Worm (Caenorhabditis elegans) whole organism, late embryonic: ENCODE measurements around the gene C31E10.11.

Source experiments
- F13H6.1 ChIP-seq: sonication (generic microtip); optimal IDR thresholded peaks from 2 replicates; lab custom pipeline; 2016; ENCODE audit warnings: missing genetic modification characterization, missing compliant biosample characterization
- K09A11.1 ChIP-seq: sonication (generic microtip); optimal IDR thresholded peaks from 2 replicates; lab custom pipeline; 2017; ENCODE audit warnings: antibody characterized with exemption, mild to moderate bottlenecking, missing genetic modification characterization, missing compliant biosample characterization; ENCODE audit not compliant: insufficient read depth
- T23F11.4 ChIP-seq: fragments of 200-800 bp; sonication (Bioruptor generic); optimal IDR thresholded peaks from 2 replicates; lab custom pipeline; 2018; ENCODE audit warnings: mild to moderate bottlenecking, missing genetic modification characterization, missing compliant biosample characterization
- Y22D7AL.16 ChIP-seq: sonication (generic microtip); optimal IDR thresholded peaks from 2 replicates; lab custom pipeline; 2016; ENCODE audit warnings: missing genetic modification characterization, missing compliant biosample characterization
- ahr-1 ChIP-seq: sonication (generic microtip); optimal IDR thresholded peaks from 2 replicates; lab custom pipeline; 2016; ENCODE audit warnings: missing genetic modification characterization, missing compliant biosample characterization
- ceh-24 ChIP-seq: sonication (generic microtip); optimal IDR thresholded peaks from 2 replicates; lab custom pipeline; 2016; ENCODE audit warnings: mild to moderate bottlenecking, missing genetic modification characterization, missing compliant biosample characterization
- ceh-30 ChIP-seq: fragments of 150-350 bp; optimal IDR thresholded peaks from 2 replicates; lab custom pipeline; 2014; ENCODE audit warnings: missing biosample characterization, missing genetic modification characterization
- ceh-31 ChIP-seq: sonication (generic microtip); optimal IDR thresholded peaks from 2 replicates; lab custom pipeline; 2016; ENCODE audit warnings: missing genetic modification characterization, missing compliant biosample characterization
- ceh-34 ChIP-seq: sonication (generic microtip); optimal IDR thresholded peaks from 2 replicates; lab custom pipeline; 2016; ENCODE audit warnings: mild to moderate bottlenecking, missing genetic modification characterization, missing compliant biosample characterization
- ceh-48 ChIP-seq: sonication (generic microtip); optimal IDR thresholded peaks from 2 replicates; lab custom pipeline; 2016; ENCODE audit warnings: missing genetic modification characterization, inconsistent platforms, missing compliant biosample characterization
- dve-1 ChIP-seq: sonication (generic microtip); optimal IDR thresholded peaks from 2 replicates; lab custom pipeline; 2017; ENCODE audit warnings: antibody characterized with exemption, mild to moderate bottlenecking, missing genetic modification characterization, missing compliant biosample characterization
- elt-2 ChIP-seq: sonication (generic microtip); optimal IDR thresholded peaks from 2 replicates; lab custom pipeline; 2016; ENCODE audit warnings: missing genetic modification reagents, missing genetic modification characterization, missing compliant biosample characterization
- elt-4 ChIP-seq: sonication (generic microtip); optimal IDR thresholded peaks from 2 replicates; lab custom pipeline; 2016; ENCODE audit warnings: missing genetic modification characterization, missing compliant biosample characterization
- fax-1 ChIP-seq: sonication (generic microtip); optimal IDR thresholded peaks from 2 replicates; lab custom pipeline; 2016; ENCODE audit warnings: missing genotype, missing genetic modification characterization, missing compliant biosample characterization
- fkh-10 ChIP-seq: fragments of 150-350 bp; optimal IDR thresholded peaks from 2 replicates; lab custom pipeline; 2014; ENCODE audit warnings: missing biosample characterization, missing genetic modification reagents, missing genetic modification characterization
- gmeb-2 ChIP-seq: sonication (generic microtip); optimal IDR thresholded peaks from 2 replicates; lab custom pipeline; 2016; ENCODE audit warnings: missing genetic modification characterization, inconsistent platforms, missing compliant biosample characterization
- hlh-13 ChIP-seq: fragments of 200-800 bp; sonication (Bioruptor generic); optimal IDR thresholded peaks from 2 replicates; lab custom pipeline; 2018; ENCODE audit warnings: mild to moderate bottlenecking, missing genetic modification characterization, missing compliant biosample characterization
- hlh-30 ChIP-seq: sonication (generic microtip); optimal IDR thresholded peaks from 2 replicates; lab custom pipeline; 2017; ENCODE audit warnings: antibody characterized with exemption, missing genetic modification characterization, missing compliant biosample characterization; ENCODE audit not compliant: insufficient read depth
- hlh-6 ChIP-seq: sonication (generic microtip); optimal IDR thresholded peaks from 2 replicates; lab custom pipeline; 2016; ENCODE audit warnings: missing genotype, missing genetic modification characterization, missing compliant biosample characterization
- lim-6 ChIP-seq: sonication (generic microtip); optimal IDR thresholded peaks from 2 replicates; lab custom pipeline; 2016; ENCODE audit warnings: missing genetic modification characterization, missing compliant biosample characterization
- nfya-1 ChIP-seq: sonication (generic microtip); optimal IDR thresholded peaks from 2 replicates; lab custom pipeline; 2017; ENCODE audit warnings: missing genetic modification characterization, mild to moderate bottlenecking, missing compliant biosample characterization, antibody characterized with exemption, moderate library complexity
- nhr-232 ChIP-seq: sonication (generic microtip); optimal IDR thresholded peaks from 2 replicates; lab custom pipeline; 2016; ENCODE audit warnings: missing genetic modification characterization, missing compliant biosample characterization
- npax-4 ChIP-seq: sonication (generic microtip); optimal IDR thresholded peaks from 2 replicates; lab custom pipeline; 2016; ENCODE audit warnings: missing genetic modification characterization, missing compliant biosample characterization
- pros-1 ChIP-seq: fragments of 150-350 bp; optimal IDR thresholded peaks from 2 replicates; lab custom pipeline; 2014; ENCODE audit warnings: missing biosample characterization, missing genetic modification reagents, missing genetic modification characterization
- ref-2 ChIP-seq: sonication (generic microtip); optimal IDR thresholded peaks from 2 replicates; lab custom pipeline; 2016; ENCODE audit warnings: missing genetic modification characterization, missing compliant biosample characterization
- rnt-1 ChIP-seq: sonication (generic microtip); optimal IDR thresholded peaks from 2 replicates; lab custom pipeline; 2016; ENCODE audit warnings: missing genetic modification characterization, missing compliant biosample characterization
- tbx-2 ChIP-seq: sonication (generic microtip); optimal IDR thresholded peaks from 2 replicates; lab custom pipeline; 2016; ENCODE audit warnings: missing genetic modification characterization, missing compliant biosample characterization
- unc-3 ChIP-seq, 2 experiments: fragments of 200-800 bp in 1 of 2; sonication (Bioruptor generic) in 1 of 2; sonication (generic microtip) in 1 of 2; conservative IDR thresholded peaks in 1 of 2; optimal IDR thresholded peaks in 1 of 2; 2 replicates each; pipeline versions ENCODE4 v1.3.6 to Lab custom; 2016 to 2022; ENCODE audit warnings: missing compliant biosample characterization in 2 of 2, missing genetic modification characterization in 2 of 2, missing genetic modification reagents in 1 of 2
- unc-42 ChIP-seq: sonication (generic microtip); optimal IDR thresholded peaks from 2 replicates; lab custom pipeline; 2016; ENCODE audit warnings: missing genotype, missing genetic modification characterization, missing compliant biosample characterization
- unc-55 ChIP-seq: sonication (generic microtip); optimal IDR thresholded peaks from 2 replicates; lab custom pipeline; 2017; ENCODE audit warnings: missing biosample characterization, missing genetic modification reagents, missing genetic modification characterization
- unc-86 ChIP-seq: sonication (generic microtip); optimal IDR thresholded peaks from 2 replicates; lab custom pipeline; 2016; ENCODE audit warnings: missing genetic modification characterization, missing compliant biosample characterization

The C31E10.11 gene

ce11 chrX:14002739-14003138 is 12.2 kb upstream of the C31E10.11 start:
- no peak for TF ChIP-seq F13H6.1 (tag; lab: Kevin White, UChicago)
- no peak for TF ChIP-seq lim-6 (tag; lab: Kevin White, UChicago)
- TF ChIP-seq unc-3 (GFP tag; conservative IDR thresholded peaks at IDR 0.05; lab: Robert Waterston, UW) = no peak
- TF ChIP-seq unc-3 (tag; optimal IDR thresholded peaks at IDR 0.05; lab: Kevin White, UChicago) = no peak
- TF ChIP-seq unc-55 = no peak
- no peak for TF ChIP-seq gmeb-2 (tag; lab: Kevin White, UChicago)
- TF ChIP-seq elt-4 = no peak
- TF ChIP-seq ceh-24 (tag; lab: Kevin White, UChicago) = no peak
- no peak for TF ChIP-seq ceh-30 (tag; lab: Kevin White, UChicago)
- TF ChIP-seq hlh-6 (tag; lab: Kevin White, UChicago) = no peak

ce11 chrX:14001494-14001974 is 11.0 kb upstream of the C31E10.11 start, which contains the start of gene cytb-5.1:
cytb-5.1 (plus strand) TSS chrX:14001924.
- TF ChIP-seq rnt-1 (tag; lab: Kevin White, UChicago) = no peak
- no peak for TF ChIP-seq fkh-10 (GFP tag; lab: Kevin White, UChicago)
- peak; percentile 7 for TF ChIP-seq tbx-2 (tag; lab: Kevin White, UChicago)
- TF ChIP-seq ahr-1 (tag; lab: Kevin White, UChicago) = no peak

- no peak for TF ChIP-seq hlh-30 (tag; lab: Kevin White, UChicago)
- TF ChIP-seq pros-1 (tag; lab: Kevin White, UChicago) = no peak
- TF ChIP-seq dve-1 (tag; lab: Kevin White, UChicago) = no peak
- no peak for TF ChIP-seq ceh-34 (tag; lab: Kevin White, UChicago)
- no peak for TF ChIP-seq hlh-6 (tag; lab: Kevin White, UChicago)
- TF ChIP-seq K09A11.1 (tag; lab: Kevin White, UChicago) = no peak
- no peak for TF ChIP-seq hlh-13 (GFP tag; lab: Kevin White, UChicago)
- TF ChIP-seq unc-86 (tag; lab: Kevin White, UChicago) = no peak
- TF ChIP-seq unc-42 (tag; lab: Kevin White, UChicago) = no peak
Observed at ce11 chrX:14000198-14000748, 9.7 kb upstream of the C31E10.11 start.

DNA sequence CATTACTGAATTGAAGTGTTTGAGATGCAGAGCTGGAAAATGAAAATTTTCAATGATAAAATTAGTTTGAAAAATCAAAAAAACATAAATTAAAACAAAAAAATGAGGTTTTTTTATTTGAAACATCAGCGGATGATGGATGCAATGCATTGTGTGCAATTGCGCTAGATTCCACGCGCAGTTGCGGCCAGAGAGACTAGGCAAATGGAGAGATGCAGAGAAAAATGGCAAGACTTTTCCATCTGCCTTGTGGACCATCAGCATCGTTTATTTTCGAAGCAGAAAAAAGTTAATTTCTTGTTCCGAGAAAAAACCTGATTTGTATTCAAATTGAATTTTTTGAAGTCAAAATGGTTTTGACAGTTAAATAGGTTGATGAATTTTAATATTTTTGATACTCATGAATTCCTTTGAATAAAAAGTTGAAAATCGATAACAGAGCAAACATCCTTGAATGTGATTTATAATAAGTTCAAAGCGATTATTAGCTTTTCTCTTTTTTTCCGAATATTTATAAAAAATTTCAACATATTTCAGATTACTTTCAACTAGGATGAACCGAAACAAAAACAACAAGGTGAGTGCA is 5.3 kb upstream of the C31E10.11 start, which contains the start of the genes C31E10.5 and C31E10.6:
Gene C31E10.5, minus strand, starts transcription at position 32 of the 586 bp plus-strand sequence.
Gene C31E10.6, plus strand, starts transcription at position 536 of the 586 bp plus-strand sequence.
- TF ChIP-seq nfya-1 (peak; percentile 57), ceh-31 (tag; lab: Kevin White, UChicago) (peak; percentile 28), hlh-30 (tag; lab: Kevin White, UChicago) (no peak), Y22D7AL.16 (no peak), fax-1 (tag; lab: Kevin White, UChicago) (no peak), gmeb-2 (tag; lab: Kevin White, UChicago) (no peak), tbx-2 (tag; lab: Kevin White, UChicago) (peak; percentile 19), unc-55 (peak; percentile 79), npax-4 (tag; lab: Kevin White, UChicago) (no peak), T23F11.4 (GFP tag; lab: Kevin White, UChicago) (no peak), ceh-34 (tag; lab: Kevin White, UChicago) (peak; percentile 9), unc-42 (tag; lab: Kevin White, UChicago) (peak; percentile 7), elt-2 (tag; lab: Kevin White, UChicago) (peak; percentile 62), ref-2 (tag; lab: Kevin White, UChicago) (no peak), ceh-48 (tag; lab: Kevin White, UChicago) (no peak), ceh-24 (tag; lab: Kevin White, UChicago) (no peak), nhr-232 (tag; lab: Kevin White, UChicago) (no peak), K09A11.1 (tag; lab: Kevin White, UChicago) (no peak)
